Fruit fly (Drosophila melanogaster) whole organism, embryonic: ENCODE results near the gene hfp.
A peak's percentile ranks its signal among the peaks of the same experiment; 100 is the strongest.

Experiments used
- Adf1 ChIP-seq: fragments of 200-800 bp; sonication (Bioruptor generic); IDR thresholded peaks from 2 replicates; pipeline ENCODE4 v1.3.6; 2022; ENCODE audit warnings: missing biosample characterization, missing genetic modification characterization
- BEAF-32 ChIP-seq: fragments of 200-800 bp; sonication (Bioruptor generic); optimal IDR thresholded peaks from 3 replicates; lab custom pipeline; 2017; ENCODE audit warnings: missing biosample characterization, missing genetic modification characterization, mild to moderate bottlenecking, moderate library complexity, missing genetic modification reagents
- Bgb ChIP-seq: fragments of 200-800 bp; sonication (Bioruptor generic); IDR thresholded peaks from 2 replicates; pipeline ENCODE4 v1.3.6; 2022; ENCODE audit warnings: missing biosample characterization, missing genetic modification characterization; ENCODE audit not compliant: partially characterized antibody
- CG10654 ChIP-seq: fragments of 200-800 bp; sonication (Bioruptor generic); optimal IDR thresholded peaks from 2 replicates; lab custom pipeline; 2016; ENCODE audit warnings: missing biosample characterization, missing genetic modification characterization
- CG13775 ChIP-seq: fragments of 200-800 bp; sonication (Bioruptor generic); optimal IDR thresholded peaks from 3 replicates; lab custom pipeline; 2017; ENCODE audit warnings: missing biosample characterization, mild to moderate bottlenecking, missing genetic modification characterization
- CG1603 ChIP-seq: fragments of 200-800 bp; sonication (Bioruptor generic); optimal IDR thresholded peaks from 2 replicates; lab custom pipeline; 2019; ENCODE audit warnings: missing biosample characterization, mild to moderate bottlenecking, missing genetic modification characterization, moderate library complexity
- CG34376 ChIP-seq: fragments of 200-800 bp; sonication (Bioruptor generic); optimal IDR thresholded peaks from 2 replicates; lab custom pipeline; 2018; ENCODE audit warnings: missing biosample characterization, mild to moderate bottlenecking, missing genetic modification characterization
- Deaf1 ChIP-seq: fragments of 200-800 bp; optimal IDR thresholded peaks from 3 replicates; lab custom pipeline; 2019; ENCODE audit warnings: missing biosample characterization, mild to moderate bottlenecking, missing genetic modification characterization, moderate library complexity
- Doc3 ChIP-seq: fragments of 200-800 bp; sonication (Bioruptor generic); IDR thresholded peaks from 3 replicates; pipeline ENCODE4 v1.3.6; 2022; ENCODE audit warnings: missing biosample characterization, missing genetic modification characterization; ENCODE audit not compliant: partially characterized antibody
- E2f2 ChIP-seq: fragments of 200-800 bp; sonication (Bioruptor generic); IDR thresholded peaks from 2 replicates; pipeline ENCODE4 v1.3.6; 2022; ENCODE audit warnings: missing biosample characterization, missing genetic modification characterization
- Fer1 ChIP-seq: fragments of 200-800 bp; sonication (Bioruptor generic); optimal IDR thresholded peaks from 2 replicates; lab custom pipeline; 2017; ENCODE audit warnings: missing biosample characterization, mild to moderate bottlenecking, missing genetic modification characterization
- Fer2 ChIP-seq: fragments of 200-800 bp; sonication (Bioruptor generic); optimal IDR thresholded peaks from 2 replicates; lab custom pipeline; 2018; ENCODE audit warnings: missing biosample characterization, mild to moderate bottlenecking, missing genetic modification characterization, moderate library complexity
- Gsc ChIP-seq: fragments of 200-800 bp; sonication (Bioruptor generic); IDR thresholded peaks from 2 replicates; pipeline ENCODE4 v1.3.6; 2022; ENCODE audit warnings: missing biosample characterization, missing genetic modification characterization
- HLH3B ChIP-seq: fragments of 200-800 bp; sonication (Bioruptor generic); IDR thresholded peaks from 2 replicates; pipeline ENCODE4 v1.3.6; 2022; ENCODE audit warnings: missing biosample characterization, missing genetic modification characterization
- HmgZ ChIP-seq: fragments of 200-800 bp; sonication (Bioruptor generic); optimal IDR thresholded peaks from 2 replicates; lab custom pipeline; 2018; ENCODE audit warnings: missing biosample characterization, mild to moderate bottlenecking, missing genetic modification characterization
- Lhr ChIP-seq: fragments of 200-800 bp; sonication (Bioruptor generic); optimal IDR thresholded peaks from 3 replicates; lab custom pipeline; 2017; ENCODE audit warnings: mild to moderate bottlenecking, missing biosample characterization, missing genetic modification reagents, missing genetic modification characterization
- Med ChIP-seq: fragments of 200-800 bp; sonication (Bioruptor generic); peaks from one replicate; lab custom pipeline; 2016; ENCODE audit warnings: missing biosample characterization, missing genetic modification characterization, mild to moderate bottlenecking, inconsistent platforms, moderate library complexity
- Opbp ChIP-seq: fragments of 200-800 bp; sonication (Bioruptor generic); IDR thresholded peaks from 3 replicates; pipeline ENCODE4 v1.3.6; 2022; ENCODE audit warnings: missing biosample characterization, missing genetic modification characterization; ENCODE audit not compliant: partially characterized antibody
- Pdp1 ChIP-seq, 2 experiments: fragments of 200-800 bp; sonication (Bioruptor generic); optimal IDR thresholded peaks; 3 replicates each; lab custom pipeline; 2016; ENCODE audit warnings: missing biosample characterization in 2 of 2, missing genetic modification characterization in 2 of 2, mild to moderate bottlenecking in 1 of 2, moderate library complexity in 1 of 2
- Sin3A ChIP-seq: fragments of >200 bp; optimal IDR thresholded peaks from 2 replicates; lab custom pipeline; 2018
- TFAM ChIP-seq: fragments of 200-800 bp; sonication (Bioruptor generic); optimal IDR thresholded peaks from 2 replicates; lab custom pipeline; 2017; ENCODE audit warnings: missing biosample characterization, missing genetic modification characterization, inconsistent platforms
- Trl ChIP-seq, 3 experiments: fragments of >200 bp in 2 of 3; fragments of 200-800 bp in 1 of 3; sonication (Bioruptor generic) in 1 of 3; optimal IDR thresholded peaks; 2 replicates in 1 of 3; 3 replicates in 2 of 3; lab custom pipeline; 2016 to 2017; ENCODE audit warnings: missing biosample characterization in 1 of 3, missing genetic modification characterization in 1 of 3
- cg ChIP-seq: fragments of 200-800 bp; sonication (Bioruptor generic); optimal IDR thresholded peaks from 3 replicates; lab custom pipeline; 2019; ENCODE audit warnings: missing biosample characterization, mild to moderate bottlenecking, missing genetic modification characterization, moderate library complexity
- chinmo ChIP-seq: fragments of 200-800 bp; sonication (Bioruptor generic); IDR thresholded peaks from 4 replicates; pipeline ENCODE4 v1.3.6; 2022; ENCODE audit warnings: missing biosample characterization, missing genetic modification characterization; ENCODE audit not compliant: partially characterized antibody
- chn ChIP-seq: fragments of 200-800 bp; sonication (Bioruptor generic); optimal IDR thresholded peaks from 2 replicates; lab custom pipeline; 2016; ENCODE audit warnings: missing biosample characterization, missing genetic modification characterization
- cwo ChIP-seq: fragments of 200-800 bp; sonication (Bioruptor generic); optimal IDR thresholded peaks from 3 replicates; lab custom pipeline; 2017; ENCODE audit warnings: missing biosample characterization, missing genetic modification characterization, mild to moderate bottlenecking, moderate library complexity, missing genetic modification reagents
- exex ChIP-seq: fragments of 200-800 bp; sonication (Bioruptor generic); optimal IDR thresholded peaks from 4 replicates; lab custom pipeline; 2018; ENCODE audit warnings: missing biosample characterization, mild to moderate bottlenecking, missing genetic modification characterization, moderate library complexity
- fd64A ChIP-seq: fragments of 200-800 bp; sonication (Bioruptor generic); optimal IDR thresholded peaks from 3 replicates; lab custom pipeline; 2018; ENCODE audit warnings: missing biosample characterization, mild to moderate bottlenecking, missing genetic modification characterization
- hb ChIP-seq: fragments of 200-800 bp; sonication (Bioruptor generic); IDR thresholded peaks from 3 replicates; pipeline ENCODE4 v1.3.6; 2022; ENCODE audit warnings: missing biosample characterization, missing genetic modification characterization; ENCODE audit not compliant: partially characterized antibody
- hbn ChIP-seq: fragments of 200-800 bp; sonication (Bioruptor generic); IDR thresholded peaks from 2 replicates; pipeline ENCODE4 v1.3.6; 2022; ENCODE audit warnings: missing biosample characterization, missing genetic modification characterization; ENCODE audit not compliant: partially characterized antibody
- hkb ChIP-seq, 2 experiments: fragments of 200-800 bp in 1 of 2; fragments of >200 bp in 1 of 2; sonication (Bioruptor generic) in 1 of 2; IDR thresholded peaks in 1 of 2; optimal IDR thresholded peaks in 1 of 2; 2 replicates each; pipeline versions ENCODE4 v1.3.6 to Lab custom; 2017 to 2022; ENCODE audit warnings: missing biosample characterization in 1 of 2, missing genetic modification characterization in 1 of 2
- luna ChIP-seq: fragments of 200-800 bp; sonication (Bioruptor generic); optimal IDR thresholded peaks from 2 replicates; lab custom pipeline; 2016; ENCODE audit warnings: missing biosample characterization, missing genetic modification characterization
- nerfin-1 ChIP-seq: fragments of 200-800 bp; sonication (Bioruptor generic); optimal IDR thresholded peaks from 3 replicates; lab custom pipeline; 2019; ENCODE audit warnings: missing biosample characterization, mild to moderate bottlenecking, missing genetic modification characterization, moderate library complexity
- prd ChIP-seq, 3 experiments: fragments of >200 bp in 2 of 3; fragments of 200-800 bp in 1 of 3; sonication (Bioruptor generic) in 1 of 3; optimal IDR thresholded peaks in 2 of 3; IDR thresholded peaks in 1 of 3; 2 replicates in 2 of 3; 3 replicates in 1 of 3; pipeline versions ENCODE4 v1.3.6 to Lab custom; 2017 to 2022; ENCODE audit warnings: missing biosample characterization in 1 of 3, missing genetic modification characterization in 1 of 3
- pros ChIP-seq: fragments of 200-800 bp; sonication (Bioruptor generic); optimal IDR thresholded peaks from 3 replicates; lab custom pipeline; 2019; ENCODE audit warnings: missing biosample characterization, mild to moderate bottlenecking, missing genetic modification characterization, moderate library complexity
- pzg ChIP-seq: fragments of 200-800 bp; sonication (Bioruptor generic); optimal IDR thresholded peaks from 3 replicates; lab custom pipeline; 2018; ENCODE audit warnings: missing biosample characterization, mild to moderate bottlenecking, missing genetic modification characterization, moderate library complexity
- sd ChIP-seq: fragments of 200-800 bp; sonication (Bioruptor generic); optimal IDR thresholded peaks from 3 replicates; lab custom pipeline; 2018; ENCODE audit warnings: missing biosample characterization, mild to moderate bottlenecking, missing genetic modification characterization, moderate library complexity
- stwl ChIP-seq: fragments of 200-800 bp; sonication (Bioruptor generic); optimal IDR thresholded peaks from 3 replicates; lab custom pipeline; 2018; ENCODE audit warnings: missing biosample characterization, mild to moderate bottlenecking, missing genetic modification characterization, moderate library complexity
- tgo ChIP-seq: fragments of 200-800 bp; sonication (Bioruptor generic); IDR thresholded peaks from 3 replicates; pipeline ENCODE4 v1.3.6; 2022; ENCODE audit warnings: missing biosample characterization, missing genetic modification characterization
- trem ChIP-seq: fragments of 200-800 bp; optimal IDR thresholded peaks from 3 replicates; lab custom pipeline; 2019; ENCODE audit warnings: missing biosample characterization, mild to moderate bottlenecking, missing genetic modification characterization, moderate library complexity
- ttk ChIP-seq: fragments of 200-800 bp; sonication (Bioruptor generic); IDR thresholded peaks from 2 replicates; pipeline ENCODE4 v2.1.2; 2022; ENCODE audit warnings: missing biosample characterization, missing genetic modification characterization
- unc-4 ChIP-seq: fragments of 200-800 bp; sonication (Bioruptor generic); IDR thresholded peaks from 2 replicates; pipeline ENCODE4 v1.3.6; 2022; ENCODE audit warnings: missing biosample characterization, missing genetic modification characterization; ENCODE audit not compliant: partially characterized antibody
- vvl ChIP-seq: fragments of 200-800 bp; sonication (Bioruptor generic); IDR thresholded peaks from 2 replicates; pipeline ENCODE4 v1.3.6; 2022; ENCODE audit warnings: missing biosample characterization, missing genetic modification characterization

hfp gene

dm6 chr3L:1496408-1496807 is 6.0 kb downstream of the hfp start, which contains the start of gene CG12084 (continued):
- TF ChIP-seq pzg (peak; percentile 68), BEAF-32 (GFP tag; lab: Kevin White, UChicago) (peak; percentile 20), Lhr (GFP tag; lab: Kevin White, UChicago) (peak; percentile 38), trem (tag; lab: Kevin White, UChicago) (peak; percentile 59), luna (GFP tag; lab: Kevin White, UChicago) (no peak), HmgZ (tag; lab: Kevin White, UChicago) (peak; percentile 2), tgo (GFP tag; lab: Robert Waterston, UW) (no peak), Adf1 (no peak), hkb (optimal IDR thresholded peaks at IDR 0.05; lab: Kevin White, UChicago) (no peak), hkb (GFP tag; IDR thresholded peaks at IDR 0.05; lab: Robert Waterston, UW) (0 out of 2 replicates have a peak, but pooled peaks have one; percentile 12), fd64A (no peak), stwl (peak; percentile 90), vvl (GFP tag; lab: Robert Waterston, UW) (0 out of 2 replicates have a peak, but pooled peaks have one; percentile 10), Sin3A (peak; percentile 64), hb (GFP tag; lab: Robert Waterston, UW) (no peak), Deaf1 (tag; lab: Kevin White, UChicago) (no peak), CG10654 (no peak)

- TF ChIP-seq Opbp (GFP tag; lab: Robert Waterston, UW) (no peak), cg (GFP tag; lab: Kevin White, UChicago) (peak; percentile 75), chn (GFP tag; lab: Kevin White, UChicago) (no peak), Pdp1 (GFP tag; optimal IDR thresholded peaks at IDR 0.05; lab: Kevin White, UChicago) (peak in 1 of 2 experiments; percentile 94), cwo (GFP tag; lab: Kevin White, UChicago) (peak; percentile 42), CG13775 (peak; percentile 11), Doc3 (GFP tag; lab: Robert Waterston, UW) (0 out of 3 replicates have a peak, but pooled peaks have one; percentile 13), chinmo (GFP tag; lab: Robert Waterston, UW) (0 out of 4 replicates have a peak, but pooled peaks have one; percentile 50), exex (peak; percentile 22), Med (GFP tag; lab: Kevin White, UChicago) (peak; percentile 80), TFAM (no peak), CG1603 (tag; lab: Kevin White, UChicago) (no peak), Bgb (GFP tag; lab: Robert Waterston, UW) (0 out of 2 replicates have a peak, but pooled peaks have one; percentile 11)
- TF ChIP-seq, all 482 proteins: peak for 9
These were observed 6.6 kb downstream of the hfp start for dm6 chr3L:1495803-1496202.

dm6 chr3L:1489523-1489922 is 12.9 kb downstream of the hfp start, which contains the start of gene stet:
TSS of gene stet (minus strand) at chr3L:1489547.
- TF ChIP-seq pros (GFP tag; lab: Kevin White, UChicago) (no peak), E2f2 (GFP tag; lab: Robert Waterston, UW) (0 out of 2 replicates have a peak, but pooled peaks have one; percentile 6), pzg (peak; percentile 19), unc-4 (GFP tag; lab: Robert Waterston, UW) (0 out of 2 replicates have a peak, but pooled peaks have one; percentile 18), chinmo (GFP tag; lab: Robert Waterston, UW) (0 out of 4 replicates have a peak, but pooled peaks have one; percentile 51), sd (tag; lab: Kevin White, UChicago) (peak; percentile 68), Fer2 (tag; lab: Kevin White, UChicago) (no peak), ttk (GFP tag; lab: Robert Waterston, UW) (0 out of 2 replicates have a peak, but pooled peaks have one; percentile 33), hbn (peak; percentile 29; the same call in 1 of the 2 replicates), Fer1 (peak; percentile 27), CG34376 (peak; percentile 8), tgo (GFP tag; lab: Robert Waterston, UW) (0 out of 3 replicates have a peak, but pooled peaks have one; percentile 13), Bgb (GFP tag; lab: Robert Waterston, UW) (0 out of 2 replicates have a peak, but pooled peaks have one; percentile 7), nerfin-1 (tag; lab: Kevin White, UChicago) (peak; percentile 94), vvl (GFP tag; lab: Robert Waterston, UW) (0 out of 2 replicates have a peak, but pooled peaks have one; percentile 42), HLH3B (GFP tag; lab: Robert Waterston, UW) (peak; percentile 35; the same call in 1 of the 2 replicates), Trl (optimal IDR thresholded peaks at IDR 0.05; lab: Kevin White, UChicago) (peak; percentile 35 to 46), Trl (GFP tag; optimal IDR thresholded peaks at IDR 0.05; lab: Kevin White, UChicago) (no peak), prd (optimal IDR thresholded peaks at IDR 0.05; lab: Kevin White, UChicago) (no peak), prd (GFP tag; IDR thresholded peaks at IDR 0.05; lab: Robert Waterston, UW) (0 out of 3 replicates have a peak, but pooled peaks have one; percentile 10), Gsc (GFP tag; lab: Robert Waterston, UW) (no peak)
